Worm (Caenorhabditis elegans) whole organism, young adult: ENCODE results near the gene F58A4.2.

Source experiments
- B0019.2 ChIP-seq: fragments of 200-800 bp; sonication (Bioruptor generic); conservative IDR thresholded peaks from 2 replicates; pipeline ENCODE4 v1.3.6; 2022; ENCODE audit warnings: missing genetic modification reagents, missing genetic modification characterization, missing compliant biosample characterization
- B0261.1 ChIP-seq: sonication (generic microtip); optimal IDR thresholded peaks from 2 replicates; lab custom pipeline; 2016; ENCODE audit warnings: mild to moderate bottlenecking, missing genetic modification characterization, moderate library complexity, missing compliant biosample characterization
- F39B2.1 ChIP-seq: fragments of 200-800 bp; sonication (Bioruptor generic); IDR thresholded peaks from 2 replicates; pipeline ENCODE4 v1.3.6; 2022; ENCODE audit warnings: missing genetic modification reagents, missing genetic modification characterization, missing compliant biosample characterization
- F49E8.2 ChIP-seq: sonication (generic microtip); optimal IDR thresholded peaks from 3 replicates; lab custom pipeline; 2017; ENCODE audit warnings: missing genetic modification characterization, mild to moderate bottlenecking, missing compliant biosample characterization, antibody characterized with exemption, moderate library complexity; ENCODE audit not compliant: insufficient read depth
- F55B11.4 ChIP-seq: sonication (generic microtip); optimal IDR thresholded peaks from 2 replicates; lab custom pipeline; 2016; ENCODE audit warnings: missing compliant biosample characterization, missing genetic modification characterization, borderline replicate concordance; ENCODE audit not compliant: insufficient read depth
- T07F8.4 ChIP-seq: sonication (generic microtip); optimal IDR thresholded peaks from 2 replicates; lab custom pipeline; 2016; ENCODE audit warnings: mild to moderate bottlenecking, missing genetic modification characterization, moderate library complexity, missing compliant biosample characterization
- Y53G8AR.9 ChIP-seq: fragments of 200-800 bp; sonication (Bioruptor generic); conservative IDR thresholded peaks from 2 replicates; pipeline ENCODE4 v1.3.6; 2022; ENCODE audit warnings: missing genetic modification reagents, missing genetic modification characterization, missing compliant biosample characterization
- Y56A3A.18 ChIP-seq: fragments of 200-800 bp; sonication (Bioruptor generic); IDR thresholded peaks from 2 replicates; pipeline ENCODE4 v1.3.6; 2022; ENCODE audit warnings: missing genetic modification reagents, missing genetic modification characterization, missing compliant biosample characterization
- akir-1 ChIP-seq: fragments of 200-800 bp; sonication (Bioruptor generic); optimal IDR thresholded peaks from 2 replicates; lab custom pipeline; 2018; ENCODE audit warnings: mild to moderate bottlenecking, missing genetic modification characterization, moderate library complexity, missing compliant biosample characterization
- aptf-2 ChIP-seq: fragments of 200-800 bp; sonication (Bioruptor generic); conservative IDR thresholded peaks from 2 replicates; pipeline ENCODE4 v1.3.6; 2022; ENCODE audit warnings: missing genetic modification reagents, missing genetic modification characterization, missing compliant biosample characterization
- athp-1 ChIP-seq: sonication (generic microtip); optimal IDR thresholded peaks from 2 replicates; lab custom pipeline; 2017; ENCODE audit warnings: mild to moderate bottlenecking, missing genetic modification characterization, missing compliant biosample characterization
- bed-1 ChIP-seq: fragments of 200-800 bp; sonication (Bioruptor generic); IDR thresholded peaks from 2 replicates; pipeline ENCODE4 v1.3.6; 2022; ENCODE audit warnings: missing genetic modification reagents, missing genetic modification characterization, missing compliant biosample characterization
- ceh-100 ChIP-seq: fragments of 200-800 bp; sonication (Bioruptor generic); IDR thresholded peaks from 2 replicates; pipeline ENCODE4 v1.3.6; 2022; ENCODE audit warnings: missing genetic modification reagents, missing genetic modification characterization, missing compliant biosample characterization
- chd-7 ChIP-seq: sonication (generic microtip); optimal IDR thresholded peaks from 2 replicates; lab custom pipeline; 2016; ENCODE audit warnings: mild to moderate bottlenecking, missing genetic modification characterization, moderate library complexity, missing compliant biosample characterization
- die-1 ChIP-seq: sonication (generic microtip); optimal IDR thresholded peaks from 2 replicates; lab custom pipeline; 2016; ENCODE audit warnings: missing genotype, mild to moderate bottlenecking, missing genetic modification characterization, missing compliant biosample characterization
- dox-1 ChIP-seq: fragments of 200-800 bp; sonication (Bioruptor generic); IDR thresholded peaks from 2 replicates; pipeline ENCODE4 v1.3.6; 2022; ENCODE audit warnings: missing genetic modification reagents, missing genetic modification characterization, missing compliant biosample characterization
- efl-1 ChIP-seq: fragments of 150-350 bp; optimal IDR thresholded peaks from 2 replicates; lab custom pipeline; 2014; ENCODE audit warnings: missing biosample characterization, missing genetic modification reagents, missing genetic modification characterization
- egrh-3 ChIP-seq: fragments of 200-800 bp; sonication (Bioruptor generic); IDR thresholded peaks from 2 replicates; pipeline ENCODE4 v1.3.6; 2022; ENCODE audit warnings: missing genetic modification reagents, missing genetic modification characterization, missing compliant biosample characterization
- ets-4 ChIP-seq: fragments of 200-800 bp; sonication (Bioruptor generic); optimal IDR thresholded peaks from 2 replicates; lab custom pipeline; 2018; ENCODE audit warnings: mild to moderate bottlenecking, missing genetic modification characterization, missing compliant biosample characterization
- fkh-3 ChIP-seq: sonication (generic microtip); optimal IDR thresholded peaks from 2 replicates; lab custom pipeline; 2016; ENCODE audit warnings: mild to moderate bottlenecking, missing genetic modification characterization, missing compliant biosample characterization
- let-607 ChIP-seq, 2 experiments: fragments of 200-800 bp in 1 of 2; sonication (Bioruptor generic) in 1 of 2; sonication (generic microtip) in 1 of 2; optimal IDR thresholded peaks; 2 replicates each; lab custom pipeline; 2016 to 2018; ENCODE audit warnings: mild to moderate bottlenecking in 2 of 2, missing compliant biosample characterization in 2 of 2, missing genetic modification characterization in 2 of 2, moderate library complexity in 2 of 2, missing genotype in 1 of 2
- lin-40 ChIP-seq: sonication (generic microtip); optimal IDR thresholded peaks from 2 replicates; lab custom pipeline; 2016; ENCODE audit warnings: missing genetic modification characterization, mild to moderate bottlenecking, missing compliant biosample characterization, missing genotype, missing genetic modification reagents
- rcor-1 ChIP-seq: fragments of 200-800 bp; sonication (Bioruptor generic); IDR thresholded peaks from 2 replicates; pipeline ENCODE4 v1.3.6; 2022; ENCODE audit warnings: missing genetic modification reagents, missing genetic modification characterization, missing compliant biosample characterization
- rec-8 ChIP-seq, 2 experiments: sonication (generic microtip); optimal IDR thresholded peaks; 2 replicates each; lab custom pipeline; 2016; ENCODE audit warnings: mild to moderate bottlenecking in 2 of 2, missing genetic modification characterization in 2 of 2, missing genetic modification reagents in 2 of 2, missing genotype in 2 of 2, missing biosample characterization in 1 of 2, missing compliant biosample characterization in 1 of 2, moderate library complexity in 1 of 2
- repo-1 ChIP-seq: sonication (generic microtip); optimal IDR thresholded peaks from 2 replicates; lab custom pipeline; 2017; ENCODE audit warnings: mild to moderate bottlenecking, missing genetic modification characterization, missing compliant biosample characterization
- sea-2 ChIP-seq: fragments of 200-800 bp; sonication (Bioruptor generic); IDR thresholded peaks from 2 replicates; pipeline ENCODE4 v1.3.6; 2022; ENCODE audit warnings: missing genetic modification characterization, missing compliant biosample characterization
- somi-1 ChIP-seq: fragments of 200-800 bp; sonication (Bioruptor generic); optimal IDR thresholded peaks from 2 replicates; lab custom pipeline; 2018; ENCODE audit warnings: mild to moderate bottlenecking, missing genetic modification characterization, missing compliant biosample characterization
- tlf-1 ChIP-seq: fragments of 200-800 bp; sonication (Bioruptor generic); optimal IDR thresholded peaks from 2 replicates; lab custom pipeline; 2018; ENCODE audit warnings: mild to moderate bottlenecking, missing genetic modification characterization, missing compliant biosample characterization
- xnd-1 ChIP-seq: sonication (generic microtip); optimal IDR thresholded peaks from 2 replicates; lab custom pipeline; 2016; ENCODE audit warnings: missing genotype, missing genetic modification reagents, missing genetic modification characterization, missing compliant biosample characterization
- zfh-2 ChIP-seq: fragments of 200-800 bp; sonication (Bioruptor generic); conservative IDR thresholded peaks from 2 replicates; pipeline ENCODE4 v1.3.6; 2022; ENCODE audit warnings: missing genetic modification reagents, missing genetic modification characterization, missing compliant biosample characterization

The F58A4.2 gene

ce11 chrIII:9600645-9601044, at the start of gene F58A4.2:
Gene F58A4.2 (minus strand): TSS chrIII:9600745.
- TF ChIP-seq dox-1 (GFP tag; lab: Robert Waterston, UW) (no peak), efl-1 (GFP tag; lab: Kevin White, UChicago) (peak; percentile 26)

ce11 chrIII:9646440-9647021, 46.0 kb upstream of the F58A4.2 start:
- TF ChIP-seq chd-7 (tag; lab: Kevin White, UChicago) (no peak), F39B2.1 (GFP tag; lab: Robert Waterston, UW) (no peak), sea-2 (no peak), rcor-1 (GFP tag; lab: Robert Waterston, UW) (no peak), ceh-100 (GFP tag; lab: Robert Waterston, UW) (no peak), die-1 (no peak), athp-1 (tag; lab: Kevin White, UChicago) (no peak)

ce11 chrIII:9645099-9645498, 44.6 kb upstream of the F58A4.2 start:
- TF ChIP-seq ets-4 (GFP tag; lab: Kevin White, UChicago) (no peak), T07F8.4 (no peak), tlf-1 (no peak), Y56A3A.18 (GFP tag; lab: Robert Waterston, UW) (no peak), Y53G8AR.9 (GFP tag; lab: Robert Waterston, UW) (no peak), aptf-2 (no peak), let-607 (tag; optimal IDR thresholded peaks at IDR 0.05; lab: Kevin White, UChicago) (no peak), B0019.2 (GFP tag; lab: Robert Waterston, UW) (no peak), B0261.1 (tag; lab: Kevin White, UChicago) (no peak), somi-1 (GFP tag; lab: Kevin White, UChicago) (no peak), lin-40 (no peak), repo-1 (tag; lab: Kevin White, UChicago) (no peak), xnd-1 (tag; lab: Kevin White, UChicago) (no peak), rec-8 (tag; optimal IDR thresholded peaks at IDR 0.05; lab: Kevin White, UChicago) (no peak), F55B11.4 (tag; lab: Kevin White, UChicago) (no peak), bed-1 (GFP tag; lab: Robert Waterston, UW) (no peak)

DNA sequence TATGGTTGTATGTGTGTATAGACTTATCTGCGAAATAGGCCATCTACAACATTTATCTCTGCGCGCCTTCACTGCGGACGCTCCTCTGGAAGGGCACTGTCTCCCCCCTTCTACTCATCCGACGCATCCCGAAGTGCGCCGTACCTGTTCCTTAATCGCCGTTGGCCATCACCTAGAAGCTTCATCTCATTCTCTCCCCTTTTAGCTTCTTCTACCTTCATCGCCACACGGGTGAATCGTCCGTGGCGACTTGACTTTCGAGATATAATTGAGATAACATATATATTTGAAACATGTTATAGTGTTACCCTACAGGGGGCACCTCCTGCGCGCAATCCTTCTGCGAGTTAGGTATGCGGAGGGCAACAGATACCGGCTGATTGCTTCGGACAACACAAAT, 41.6 kb upstream of the F58A4.2 start:
- TF ChIP-seq zfh-2 (GFP tag; lab: Robert Waterston, UW) (0 out of 2 replicates have a peak, but pooled peaks have one; percentile 44), akir-1 (GFP tag; lab: Kevin White, UChicago) (no peak)

DNA sequence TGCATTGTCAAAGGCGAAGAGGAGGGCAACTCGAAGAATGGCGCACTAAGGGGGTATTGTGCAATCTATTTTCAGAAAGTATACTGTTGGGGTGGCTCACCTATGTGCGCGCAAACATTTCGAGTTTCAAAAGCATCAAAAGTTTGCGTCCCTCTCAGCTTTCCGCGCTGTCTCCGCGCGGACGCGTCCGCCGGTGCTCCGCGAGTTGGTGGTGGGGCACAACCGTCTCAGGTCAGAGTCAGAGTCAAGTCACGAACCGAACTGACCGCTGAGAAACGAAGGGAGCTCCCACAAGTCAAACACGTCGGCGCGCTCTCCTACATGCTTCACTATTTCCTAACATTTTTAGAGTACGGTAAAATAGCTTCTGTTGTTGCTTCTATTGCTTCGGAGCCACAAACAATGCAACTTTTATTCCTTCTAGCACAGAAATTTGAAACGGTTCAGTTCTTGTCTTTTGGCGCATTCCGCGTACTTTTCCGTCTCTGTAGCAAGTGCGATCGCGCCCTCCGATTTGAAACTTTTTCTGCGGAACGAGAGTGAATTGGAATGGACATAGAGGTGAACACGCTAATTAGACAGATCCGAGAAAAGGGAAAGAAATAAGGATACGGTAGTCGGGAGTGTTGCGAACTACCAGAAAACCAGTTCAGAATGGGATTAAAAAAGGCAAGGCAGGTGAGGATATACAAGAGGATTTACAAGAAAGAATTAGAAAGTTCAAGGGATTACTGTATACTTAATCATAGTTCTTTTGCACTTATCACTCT, 38.9 kb upstream of the F58A4.2 start:
- TF ChIP-seq F49E8.2 (tag; lab: Kevin White, UChicago) = no peak
- peak; percentile 85 for TF ChIP-seq zfh-2 (GFP tag; lab: Robert Waterston, UW)
- peak; percentile 38; the same call in 1 of the 2 replicates for TF ChIP-seq egrh-3 (GFP tag; lab: Robert Waterston, UW)
- TF ChIP-seq fkh-3 (tag; lab: Kevin White, UChicago) = no peak
- no peak for TF ChIP-seq tlf-1
- TF ChIP-seq, all 124 proteins: peak for 2
